Worm (Caenorhabditis elegans) whole organism, late embryonic: Measurements from ENCODE around the gene fbxa-10.
A peak's percentile ranks its signal among the peaks of the same experiment; 100 is the strongest.

Experiments
- C08G9.2 ChIP-seq: sonication (generic microtip); optimal IDR thresholded peaks from 2 replicates; lab custom pipeline; 2016; ENCODE audit warnings: mild to moderate bottlenecking, missing genetic modification characterization, moderate library complexity, missing compliant biosample characterization
- elt-2 ChIP-seq: sonication (generic microtip); optimal IDR thresholded peaks from 2 replicates; lab custom pipeline; 2016; ENCODE audit warnings: missing genetic modification reagents, missing genetic modification characterization, missing compliant biosample characterization
- elt-4 ChIP-seq: sonication (generic microtip); optimal IDR thresholded peaks from 2 replicates; lab custom pipeline; 2016; ENCODE audit warnings: missing genetic modification characterization, missing compliant biosample characterization
- fkh-10 ChIP-seq: fragments of 150-350 bp; optimal IDR thresholded peaks from 2 replicates; lab custom pipeline; 2014; ENCODE audit warnings: missing biosample characterization, missing genetic modification reagents, missing genetic modification characterization
- hlh-13 ChIP-seq: fragments of 200-800 bp; sonication (Bioruptor generic); optimal IDR thresholded peaks from 2 replicates; lab custom pipeline; 2018; ENCODE audit warnings: mild to moderate bottlenecking, missing genetic modification characterization, missing compliant biosample characterization
- odd-2 ChIP-seq: sonication (generic microtip); optimal IDR thresholded peaks from 2 replicates; lab custom pipeline; 2017; ENCODE audit warnings: antibody characterized with exemption, mild to moderate bottlenecking, missing genetic modification characterization, missing compliant biosample characterization
- pat-9 ChIP-seq: fragments of 200-800 bp; sonication (Bioruptor generic); optimal IDR thresholded peaks from 2 replicates; lab custom pipeline; 2018; ENCODE audit warnings: mild to moderate bottlenecking, missing genetic modification characterization, moderate library complexity, missing compliant biosample characterization
- pha-2 ChIP-seq: sonication (generic microtip); optimal IDR thresholded peaks from 2 replicates; lab custom pipeline; 2017; ENCODE audit warnings: mild to moderate bottlenecking, missing genetic modification characterization, missing compliant biosample characterization
- unc-42 ChIP-seq: sonication (generic microtip); optimal IDR thresholded peaks from 2 replicates; lab custom pipeline; 2016; ENCODE audit warnings: missing genotype, missing genetic modification characterization, missing compliant biosample characterization

- TF ChIP-seq fkh-10 (no peak), pat-9 (tag; lab: Kevin White, UChicago) (no peak), pha-2 (no peak), elt-2 (tag; lab: Kevin White, UChicago) (peak; percentile 56), hlh-13 (GFP tag; lab: Kevin White, UChicago) (no peak), elt-4 (tag; lab: Kevin White, UChicago) (no peak), C08G9.2 (no peak), unc-42 (no peak), odd-2 (no peak)
These were observed 50.3 kb downstream of the fbxa-10 start, which contains the start of gene clec-150 for ce11 chrIII:1002510-1002909.
